Fruit fly (Drosophila melanogaster) whole organism, embryonic: Measurements from ENCODE around the gene CG5644.
A peak's percentile ranks its signal among the peaks of the same experiment; 100 is the strongest.

Experiments used
- Ada2b ChIP-seq: fragments of 200-800 bp; sonication (Bioruptor generic); IDR thresholded peaks from 2 replicates; pipeline ENCODE4 v1.3.6; 2022; ENCODE audit warnings: missing biosample characterization, missing genetic modification characterization
- B-H1 ChIP-seq: fragments of 200-800 bp; sonication (Bioruptor generic); IDR thresholded peaks from 3 replicates; pipeline ENCODE4 v1.3.6; 2022; ENCODE audit warnings: missing biosample characterization, missing genetic modification characterization
- C15 ChIP-seq: fragments of 200-800 bp; sonication (Bioruptor generic); IDR thresholded peaks from 3 replicates; pipeline ENCODE4 v1.3.6; 2022; ENCODE audit warnings: missing biosample characterization, missing genetic modification characterization
- CG10543 ChIP-seq: fragments of 200-800 bp; sonication (Bioruptor generic); optimal IDR thresholded peaks from 3 replicates; lab custom pipeline; 2017; ENCODE audit warnings: missing biosample characterization, mild to moderate bottlenecking, missing genetic modification characterization, moderate library complexity
- CG11085 ChIP-seq: fragments of 200-800 bp; sonication (Bioruptor generic); IDR thresholded peaks from 2 replicates; pipeline ENCODE4 v1.3.6; 2022; ENCODE audit warnings: missing biosample characterization, missing genetic modification characterization
- CG11093 ChIP-seq: fragments of 200-800 bp; sonication (Bioruptor generic); IDR thresholded peaks from 3 replicates; pipeline ENCODE4 v1.3.6; 2022; ENCODE audit warnings: missing biosample characterization, missing genetic modification characterization
- CG11398 ChIP-seq: fragments of 200-800 bp; sonication (Bioruptor generic); optimal IDR thresholded peaks from 2 replicates; lab custom pipeline; 2016; ENCODE audit warnings: missing biosample characterization, missing genetic modification characterization
- CG11560 ChIP-seq: fragments of 200-800 bp; sonication (Bioruptor generic); IDR thresholded peaks from 3 replicates; pipeline ENCODE4 v1.3.6; 2022; ENCODE audit warnings: missing biosample characterization, missing genetic modification characterization
- CG12769 ChIP-seq: fragments of 200-800 bp; sonication (Bioruptor generic); optimal IDR thresholded peaks from 2 replicates; lab custom pipeline; 2019; ENCODE audit warnings: missing biosample characterization, mild to moderate bottlenecking, missing genetic modification characterization, moderate library complexity
- CG13287 ChIP-seq: fragments of 200-800 bp; sonication (Bioruptor generic); IDR thresholded peaks from 2 replicates; pipeline ENCODE4 v1.3.6; 2022; ENCODE audit warnings: missing biosample characterization, missing genetic modification characterization; ENCODE audit not compliant: partially characterized antibody
- CG15479 ChIP-seq: fragments of 200-800 bp; sonication (Bioruptor generic); optimal IDR thresholded peaks from 3 replicates; lab custom pipeline; 2019; ENCODE audit warnings: missing biosample characterization, mild to moderate bottlenecking, missing genetic modification characterization, moderate library complexity
- CG15514 ChIP-seq: fragments of 200-800 bp; sonication (Bioruptor generic); optimal IDR thresholded peaks from 3 replicates; lab custom pipeline; 2017; ENCODE audit warnings: missing biosample characterization, missing genetic modification characterization, mild to moderate bottlenecking, moderate library complexity, missing genetic modification reagents
- CG1602 ChIP-seq: fragments of 200-800 bp; sonication (Bioruptor generic); optimal IDR thresholded peaks from 3 replicates; lab custom pipeline; 2016; ENCODE audit warnings: missing biosample characterization, missing genetic modification characterization
- CG16813 ChIP-seq: fragments of 200-800 bp; sonication (Bioruptor generic); IDR thresholded peaks from 3 replicates; pipeline ENCODE4 v1.3.6; 2022; ENCODE audit warnings: missing biosample characterization, missing genetic modification characterization; ENCODE audit not compliant: partially characterized antibody
- CG16815 ChIP-seq: fragments of 200-800 bp; sonication (Bioruptor generic); optimal IDR thresholded peaks from 3 replicates; lab custom pipeline; 2017; ENCODE audit warnings: missing biosample characterization, mild to moderate bottlenecking, missing genetic modification characterization
- CG17912 ChIP-seq: fragments of 200-800 bp; sonication (Bioruptor generic); optimal IDR thresholded peaks from 2 replicates; lab custom pipeline; 2018; ENCODE audit warnings: missing biosample characterization, mild to moderate bottlenecking, missing genetic modification characterization
- CG1792 ChIP-seq: fragments of 200-800 bp; sonication (Bioruptor generic); optimal IDR thresholded peaks from 2 replicates; lab custom pipeline; 2016; ENCODE audit warnings: missing biosample characterization, missing genetic modification characterization
- CG18764 ChIP-seq: fragments of 200-800 bp; sonication (Bioruptor generic); optimal IDR thresholded peaks from 3 replicates; lab custom pipeline; 2016; ENCODE audit warnings: missing biosample characterization, missing genetic modification characterization
- CG2678 ChIP-seq: fragments of 200-800 bp; sonication (Bioruptor generic); optimal IDR thresholded peaks from 3 replicates; lab custom pipeline; 2019; ENCODE audit warnings: missing biosample characterization, mild to moderate bottlenecking, missing genetic modification characterization, moderate library complexity
- CG31441 ChIP-seq: fragments of 200-800 bp; sonication (Bioruptor generic); IDR thresholded peaks from 2 replicates; pipeline ENCODE4 v1.3.6; 2022; ENCODE audit warnings: missing biosample characterization, missing genetic modification characterization
- CG43689 ChIP-seq: fragments of 200-800 bp; sonication (Bioruptor generic); IDR thresholded peaks from 2 replicates; pipeline ENCODE4 v1.3.6; 2022; ENCODE audit warnings: missing biosample characterization, missing genetic modification characterization
- CG4617 ChIP-seq: fragments of 200-800 bp; sonication (Bioruptor generic); optimal IDR thresholded peaks from 3 replicates; lab custom pipeline; 2016; ENCODE audit warnings: missing biosample characterization, missing genetic modification characterization, borderline replicate concordance
- CG7556 ChIP-seq: fragments of 200-800 bp; sonication (Bioruptor generic); optimal IDR thresholded peaks from 2 replicates; lab custom pipeline; 2017; ENCODE audit warnings: missing biosample characterization, mild to moderate bottlenecking, missing genetic modification characterization
- CG7745 ChIP-seq: fragments of 200-800 bp; sonication (Bioruptor generic); optimal IDR thresholded peaks from 2 replicates; lab custom pipeline; 2018; ENCODE audit warnings: missing biosample characterization, mild to moderate bottlenecking, missing genetic modification characterization, moderate library complexity
- CG7963 ChIP-seq: fragments of 200-800 bp; sonication (Bioruptor generic); IDR thresholded peaks from 3 replicates; pipeline ENCODE4 v1.3.6; 2022; ENCODE audit warnings: missing biosample characterization, missing genetic modification characterization; ENCODE audit not compliant: partially characterized antibody
- CTCF ChIP-seq: fragments of 200-800 bp; sonication (Bioruptor generic); optimal IDR thresholded peaks from 2 replicates; lab custom pipeline; 2017; ENCODE audit warnings: missing biosample characterization, mild to moderate bottlenecking, missing genetic modification characterization, moderate library complexity
- Dip2 ChIP-seq: fragments of 200-800 bp; sonication (Bioruptor generic); IDR thresholded peaks from 2 replicates; pipeline ENCODE4 v1.3.6; 2022; ENCODE audit warnings: missing biosample characterization, missing genetic modification characterization
- Lim3 ChIP-seq: fragments of 200-800 bp; sonication (Bioruptor generic); IDR thresholded peaks from 2 replicates; pipeline ENCODE4 v1.3.6; 2022; ENCODE audit warnings: missing biosample characterization, missing genetic modification characterization
- MBD-R2 ChIP-seq: fragments of 200-800 bp; sonication (Bioruptor generic); IDR thresholded peaks from 2 replicates; pipeline ENCODE4 v1.3.6; 2022; ENCODE audit warnings: missing biosample characterization, missing genetic modification characterization
- Meics ChIP-seq: fragments of 200-800 bp; sonication (Bioruptor generic); optimal IDR thresholded peaks from 2 replicates; lab custom pipeline; 2017; ENCODE audit warnings: missing biosample characterization, mild to moderate bottlenecking, missing genetic modification characterization
- Mes4 ChIP-seq: fragments of 200-800 bp; sonication (Bioruptor generic); optimal IDR thresholded peaks from 2 replicates; lab custom pipeline; 2016; ENCODE audit warnings: missing biosample characterization, missing genetic modification characterization
- Myb ChIP-seq: fragments of 200-800 bp; sonication (Bioruptor generic); optimal IDR thresholded peaks from 2 replicates; lab custom pipeline; 2016; ENCODE audit warnings: missing biosample characterization, missing genetic modification characterization
- NC2β ChIP-seq: fragments of 200-800 bp; sonication (Bioruptor generic); optimal IDR thresholded peaks from 2 replicates; lab custom pipeline; 2016; ENCODE audit warnings: missing biosample characterization, missing genetic modification characterization
- NfI ChIP-seq: fragments of 200-800 bp; sonication (Bioruptor generic); optimal IDR thresholded peaks from 3 replicates; lab custom pipeline; 2018; ENCODE audit warnings: missing biosample characterization, mild to moderate bottlenecking, missing genetic modification characterization, moderate library complexity
- Sox100B ChIP-seq: fragments of 200-800 bp; sonication (Bioruptor generic); optimal IDR thresholded peaks from 3 replicates; lab custom pipeline; 2018; ENCODE audit warnings: missing biosample characterization, mild to moderate bottlenecking, missing genetic modification characterization
- Sry-β ChIP-seq: fragments of 200-800 bp; sonication (Bioruptor generic); optimal IDR thresholded peaks from 2 replicates; lab custom pipeline; 2018; ENCODE audit warnings: missing biosample characterization, mild to moderate bottlenecking, missing genetic modification characterization, moderate library complexity
- cas ChIP-seq: fragments of 200-800 bp; sonication (Bioruptor generic); IDR thresholded peaks from 2 replicates; pipeline ENCODE4 v1.3.6; 2022; ENCODE audit warnings: missing biosample characterization, missing genetic modification characterization
- cg ChIP-seq: fragments of 200-800 bp; sonication (Bioruptor generic); optimal IDR thresholded peaks from 3 replicates; lab custom pipeline; 2019; ENCODE audit warnings: missing biosample characterization, mild to moderate bottlenecking, missing genetic modification characterization, moderate library complexity
- exex ChIP-seq: fragments of 200-800 bp; sonication (Bioruptor generic); optimal IDR thresholded peaks from 4 replicates; lab custom pipeline; 2018; ENCODE audit warnings: missing biosample characterization, mild to moderate bottlenecking, missing genetic modification characterization, moderate library complexity
- fu2 ChIP-seq: fragments of 200-800 bp; sonication (Bioruptor generic); optimal IDR thresholded peaks from 2 replicates; lab custom pipeline; 2016; ENCODE audit warnings: missing biosample characterization, missing genetic modification characterization
- gsb ChIP-seq: fragments of 200-800 bp; sonication (Bioruptor generic); IDR thresholded peaks from 2 replicates; pipeline ENCODE4 v1.3.6; 2022; ENCODE audit warnings: missing biosample characterization, missing genetic modification characterization
- kay ChIP-seq: fragments of 200-800 bp; sonication (Bioruptor generic); optimal IDR thresholded peaks from 2 replicates; lab custom pipeline; 2016; ENCODE audit warnings: missing biosample characterization, missing genetic modification characterization
- knrl ChIP-seq: fragments of 200-800 bp; sonication (Bioruptor generic); IDR thresholded peaks from 3 replicates; pipeline ENCODE4 v1.3.6; 2022; ENCODE audit warnings: missing biosample characterization, missing genetic modification characterization; ENCODE audit not compliant: partially characterized antibody
- lab ChIP-seq: fragments of 200-800 bp; sonication (Bioruptor generic); optimal IDR thresholded peaks from 3 replicates; lab custom pipeline; 2017; ENCODE audit warnings: missing biosample characterization, missing genetic modification characterization, mild to moderate bottlenecking, moderate library complexity, missing genetic modification reagents
- luna ChIP-seq: fragments of 200-800 bp; sonication (Bioruptor generic); optimal IDR thresholded peaks from 2 replicates; lab custom pipeline; 2016; ENCODE audit warnings: missing biosample characterization, missing genetic modification characterization
- pum ChIP-seq: fragments of 200-800 bp; sonication (Bioruptor generic); optimal IDR thresholded peaks from 2 replicates; lab custom pipeline; 2016; ENCODE audit warnings: missing biosample characterization, missing genetic modification characterization
- rib ChIP-seq: fragments of 200-800 bp; sonication (Bioruptor generic); IDR thresholded peaks from 2 replicates; pipeline ENCODE4 v1.3.6; 2022; ENCODE audit warnings: missing biosample characterization, missing genetic modification characterization
- sens ChIP-seq: fragments of 200-800 bp; sonication (Bioruptor generic); peaks from one replicate; lab custom pipeline; 2016; ENCODE audit warnings: missing biosample characterization, missing genetic modification characterization
- sug ChIP-seq: fragments of 200-800 bp; optimal IDR thresholded peaks from 2 replicates; lab custom pipeline; 2019; ENCODE audit warnings: missing biosample characterization, mild to moderate bottlenecking, missing genetic modification characterization, moderate library complexity
- trem ChIP-seq: fragments of 200-800 bp; optimal IDR thresholded peaks from 3 replicates; lab custom pipeline; 2019; ENCODE audit warnings: missing biosample characterization, mild to moderate bottlenecking, missing genetic modification characterization, moderate library complexity
- ttk ChIP-seq: fragments of 200-800 bp; sonication (Bioruptor generic); IDR thresholded peaks from 2 replicates; pipeline ENCODE4 v2.1.2; 2022; ENCODE audit warnings: missing biosample characterization, missing genetic modification characterization
- tx ChIP-seq: fragments of 200-800 bp; sonication (Bioruptor generic); optimal IDR thresholded peaks from 2 replicates; lab custom pipeline; 2016; ENCODE audit warnings: missing biosample characterization, missing genetic modification characterization
- yki ChIP-seq: fragments of >200 bp; optimal IDR thresholded peaks from 3 replicates; lab custom pipeline; 2018

Gene CG5644

DNA sequence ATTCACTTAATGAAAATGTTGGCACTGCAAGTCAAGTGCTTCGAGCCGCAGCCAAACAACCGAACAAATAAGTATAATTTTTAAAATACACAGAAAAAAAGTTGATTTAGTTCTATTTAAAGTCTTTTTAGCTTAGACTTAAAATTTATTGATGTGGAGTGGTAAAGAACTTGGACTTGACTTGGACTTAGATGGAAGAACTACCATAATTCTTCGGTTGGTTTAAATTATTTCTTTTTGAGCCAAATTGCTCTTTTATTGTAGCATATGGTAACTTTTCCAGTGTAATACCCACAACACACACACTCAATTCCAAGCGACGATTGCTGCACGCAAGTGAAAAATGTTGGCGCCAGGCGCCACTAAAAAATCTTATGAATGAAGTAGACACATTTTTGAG is 48.4 kb upstream of the CG5644 start (continued):
- TF ChIP-seq Dip2 (no peak), CG17912 (GFP tag; lab: Kevin White, UChicago) (no peak), CG13287 (GFP tag; lab: Robert Waterston, UW) (no peak), B-H1 (GFP tag; lab: Robert Waterston, UW) (no peak), knrl (GFP tag; lab: Robert Waterston, UW) (no peak), luna (GFP tag; lab: Kevin White, UChicago) (no peak), CG31441 (GFP tag; lab: Robert Waterston, UW) (peak; percentile 51; the same call in 1 of the 2 replicates), CG16813 (no peak), MBD-R2 (GFP tag; lab: Robert Waterston, UW) (no peak), NC2β (GFP tag; lab: Kevin White, UChicago) (peak; percentile 28), CG7745 (tag; lab: Kevin White, UChicago) (no peak), fu2 (GFP tag; lab: Kevin White, UChicago) (no peak), CG15479 (GFP tag; lab: Kevin White, UChicago) (no peak), tx (GFP tag; lab: Kevin White, UChicago) (no peak), sug (tag; lab: Kevin White, UChicago) (no peak), CG4617 (GFP tag; lab: Kevin White, UChicago) (no peak), CG12769 (tag; lab: Kevin White, UChicago) (no peak), Meics (GFP tag; lab: Kevin White, UChicago) (no peak), cas (GFP tag; lab: Robert Waterston, UW) (no peak), CG2678 (tag; lab: Kevin White, UChicago) (peak; percentile 41), gsb (GFP tag; lab: Robert Waterston, UW) (no peak), CG16815 (GFP tag; lab: Kevin White, UChicago) (peak; percentile 36), ttk (GFP tag; lab: Robert Waterston, UW) (no peak), kay (GFP tag; lab: Kevin White, UChicago) (no peak), CG11398 (peak; percentile 8), CTCF (no peak), C15 (GFP tag; lab: Robert Waterston, UW) (no peak), Ada2b (GFP tag; lab: Robert Waterston, UW) (no peak), NfI (GFP tag; lab: Kevin White, UChicago) (no peak), Myb (GFP tag; lab: Kevin White, UChicago) (no peak), cg (GFP tag; lab: Kevin White, UChicago) (no peak), CG10543 (GFP tag; lab: Kevin White, UChicago) (no peak), yki (lab: Kevin White, UChicago) (no peak), CG18764 (GFP tag; lab: Kevin White, UChicago) (no peak), CG7556 (peak; percentile 20), Sry-β (GFP tag; lab: Kevin White, UChicago) (no peak), Lim3 (GFP tag; lab: Robert Waterston, UW) (no peak), CG1792 (GFP tag; lab: Kevin White, UChicago) (no peak), CG7963 (no peak), CG43689 (GFP tag; lab: Robert Waterston, UW) (no peak), CG11560 (tag; lab: Robert Waterston, UW) (no peak), pum (GFP tag; lab: Kevin White, UChicago) (peak; percentile 39), sens (GFP tag; lab: Kevin White, UChicago) (peak; percentile 95), lab (GFP tag; lab: Kevin White, UChicago) (no peak), CG11085 (GFP tag; lab: Robert Waterston, UW) (no peak), rib (GFP tag; lab: Robert Waterston, UW) (no peak), trem (tag; lab: Kevin White, UChicago) (peak; percentile 32), Mes4 (GFP tag; lab: Kevin White, UChicago) (peak; percentile 17), Sox100B (GFP tag; lab: Kevin White, UChicago) (peak; percentile 30), exex (tag; lab: Kevin White, UChicago) (no peak), CG15514 (GFP tag; lab: Kevin White, UChicago) (no peak), CG11093 (GFP tag; lab: Robert Waterston, UW) (peak; percentile 43; the same call in 1 of the 3 replicates), CG1602 (peak; percentile 47)
